Fruit fly (Drosophila melanogaster): ENCODE measurements around the gene CG13995.

DNA sequence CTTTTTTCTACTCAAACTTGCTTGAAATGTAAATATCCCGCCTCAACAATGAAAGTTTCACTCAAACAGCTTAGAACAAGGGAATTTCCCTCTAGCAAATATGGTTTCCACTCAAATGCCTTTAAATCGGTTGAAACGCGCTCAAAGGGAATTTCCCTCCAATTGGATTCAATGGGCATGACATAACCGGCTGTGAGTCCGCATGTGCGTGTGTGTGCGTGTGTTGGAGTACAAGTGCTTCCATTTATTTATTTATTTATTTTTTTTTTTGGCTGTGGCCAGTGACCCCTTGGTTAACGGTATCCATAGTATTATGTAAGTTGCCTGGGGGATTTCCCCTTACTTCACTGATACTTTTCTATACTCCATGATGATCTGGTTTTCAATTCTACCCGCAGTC lies 22.0 kb downstream of the CG13995 start:
- TF ChIP-seq CG1620 (GFP tag; optimal IDR thresholded peaks at IDR 0.05): no peak
- no peak for TF ChIP-seq cnc (optimal IDR thresholded peaks at IDR 0.05)
- no peak for TF ChIP-seq pad (GFP tag; optimal IDR thresholded peaks at IDR 0.05)
- no peak for TF ChIP-seq CG7045 (GFP tag; optimal IDR thresholded peaks at IDR 0.05)
- TF ChIP-seq CG11617 (GFP tag; optimal IDR thresholded peaks at IDR 0.05): no peak
- no peak for TF ChIP-seq kay (GFP tag; ENCODE audit: borderline replicate concordance)
- no peak for TF ChIP-seq CG33017 (tag; optimal IDR thresholded peaks at IDR 0.05)
- TF ChIP-seq CG5204 (GFP tag; optimal IDR thresholded peaks at IDR 0.05): no peak
- TF ChIP-seq Crg-1 (GFP tag; optimal IDR thresholded peaks at IDR 0.05): no peak
- TF ChIP-seq Hr96 (GFP tag; optimal IDR thresholded peaks at IDR 0.05): no peak
- TF ChIP-seq CG14711 (tag; optimal IDR thresholded peaks at IDR 0.05): no peak
- no peak for TF ChIP-seq cic (GFP tag; optimal IDR thresholded peaks at IDR 0.05)

All from whole organism, adult.